Worm (Caenorhabditis elegans) whole organism, L4 larva: ENCODE measurements around the gene ehs-1.
A peak's percentile ranks its signal among the peaks of the same experiment; 100 is the strongest.

Experiments used
- F44E2.7 ChIP-seq: fragments of 200-800 bp; sonication (Bioruptor generic); IDR thresholded peaks from 2 replicates; pipeline ENCODE4 v2.1.2; 2022; ENCODE audit warnings: missing genetic modification characterization, missing compliant biosample characterization
- T26A8.4 ChIP-seq: fragments of 200-800 bp; sonication (Bioruptor generic); IDR thresholded peaks from 2 replicates; pipeline ENCODE4 v1.3.6; 2022; ENCODE audit warnings: missing genetic modification characterization, missing compliant biosample characterization
- Y75B8A.6 ChIP-seq: fragments of 200-800 bp; sonication (Bioruptor generic); IDR thresholded peaks from 2 replicates; pipeline ENCODE4 v1.3.6; 2022; ENCODE audit warnings: missing genetic modification reagents, missing genetic modification characterization, missing compliant biosample characterization
- ZK546.5 ChIP-seq, 2 experiments: sonication (generic microtip); optimal IDR thresholded peaks; 2 replicates each; lab custom pipeline; 2017; ENCODE audit warnings: missing biosample characterization in 2 of 2, missing genetic modification characterization in 2 of 2
- aha-1 ChIP-seq: fragments of 150-350 bp; peaks from one replicate; lab custom pipeline; 2014; ENCODE audit warnings: missing biosample characterization, missing genetic modification characterization
- aly-2 ChIP-seq: sonication (generic microtip); optimal IDR thresholded peaks from 2 replicates; lab custom pipeline; 2018; ENCODE audit warnings: missing biosample characterization, missing genetic modification characterization
- ama-1 ChIP-seq: fragments of 150-350 bp; optimal IDR thresholded peaks from 2 replicates; lab custom pipeline; 2014; ENCODE audit warnings: inconsistent platforms, mixed read lengths
- arid-1 ChIP-seq: fragments of 200-800 bp; sonication (Bioruptor generic); conservative IDR thresholded peaks from 2 replicates; pipeline ENCODE4 v1.3.6; 2022; ENCODE audit warnings: missing genetic modification reagents, missing genetic modification characterization, missing compliant biosample characterization
- attf-4 ChIP-seq: sonication (generic microtip); optimal IDR thresholded peaks from 3 replicates; lab custom pipeline; 2017; ENCODE audit warnings: missing biosample characterization, missing genetic modification characterization
- ceh-20 ChIP-seq: fragments of 200-800 bp; sonication (Bioruptor generic); IDR thresholded peaks from 2 replicates; pipeline ENCODE4 v1.3.6; 2022; ENCODE audit warnings: missing genetic modification reagents, missing genetic modification characterization, missing compliant biosample characterization
- ceh-28 ChIP-seq: fragments of 150-350 bp; optimal IDR thresholded peaks from 2 replicates; lab custom pipeline; 2014; ENCODE audit warnings: missing biosample characterization, missing genetic modification reagents, missing genetic modification characterization
- ceh-44 ChIP-seq: fragments of 200-800 bp; sonication (Bioruptor generic); IDR thresholded peaks from 2 replicates; pipeline ENCODE4 v1.3.6; 2022; ENCODE audit warnings: missing genetic modification reagents, missing genetic modification characterization, missing compliant biosample characterization
- ceh-62 ChIP-seq: sonication (generic microtip); optimal IDR thresholded peaks from 2 replicates; lab custom pipeline; 2017; ENCODE audit warnings: missing biosample characterization, missing genetic modification characterization
- ctbp-1 ChIP-seq: fragments of 200-800 bp; sonication (Bioruptor generic); IDR thresholded peaks from 2 replicates; pipeline ENCODE4 v1.3.6; 2022; ENCODE audit warnings: missing genetic modification reagents, missing genetic modification characterization, missing compliant biosample characterization
- daf-12 ChIP-seq: fragments of 150-350 bp; optimal IDR thresholded peaks from 2 replicates; lab custom pipeline; 2014; ENCODE audit warnings: missing biosample characterization, missing genetic modification reagents, missing genetic modification characterization
- daf-19 ChIP-seq: fragments of 200-800 bp; sonication (Bioruptor generic); conservative IDR thresholded peaks from 2 replicates; pipeline ENCODE4 v1.3.6; 2022; ENCODE audit warnings: missing genetic modification characterization, missing compliant biosample characterization
- daf-8 ChIP-seq: fragments of 200-800 bp; sonication (Bioruptor generic); IDR thresholded peaks from 2 replicates; pipeline ENCODE4 v1.3.6; 2022; ENCODE audit warnings: missing genetic modification characterization, missing compliant biosample characterization
- dve-1 ChIP-seq: sonication (generic microtip); optimal IDR thresholded peaks from 2 replicates; lab custom pipeline; 2017; ENCODE audit warnings: antibody characterized with exemption, mild to moderate bottlenecking, missing genetic modification characterization, missing compliant biosample characterization; ENCODE audit not compliant: insufficient read depth
- fos-1 ChIP-seq: fragments of 150-350 bp; optimal IDR thresholded peaks from 2 replicates; lab custom pipeline; 2014; ENCODE audit warnings: missing biosample characterization, missing genetic modification characterization
- hif-1 ChIP-seq, 2 experiments: sonication (generic microtip); optimal IDR thresholded peaks; 2 replicates each; lab custom pipeline; 2016 to 2017; ENCODE audit warnings: missing compliant biosample characterization in 2 of 2, missing genetic modification characterization in 2 of 2, missing genetic modification reagents in 2 of 2, missing genotype in 2 of 2, mild to moderate bottlenecking in 1 of 2
- lin-1 ChIP-seq: fragments of 200-800 bp; sonication (Bioruptor generic); IDR thresholded peaks from 2 replicates; pipeline ENCODE4 v1.3.6; 2022; ENCODE audit warnings: missing genetic modification reagents, missing genetic modification characterization, missing compliant biosample characterization
- lin-13 ChIP-seq: fragments of 150-350 bp; optimal IDR thresholded peaks from 2 replicates; lab custom pipeline; 2014; ENCODE audit warnings: missing biosample characterization, missing genetic modification reagents, missing genetic modification characterization
- lin-29 ChIP-seq: fragments of 200-800 bp; sonication (Bioruptor generic); IDR thresholded peaks from 2 replicates; pipeline ENCODE4 v1.3.6; 2022; ENCODE audit warnings: missing genetic modification reagents, missing genetic modification characterization, missing compliant biosample characterization
- lin-39 ChIP-seq: fragments of 150-350 bp; optimal IDR thresholded peaks from 2 replicates; lab custom pipeline; 2014; ENCODE audit warnings: missing biosample characterization, missing genetic modification reagents, missing genetic modification characterization
- lsy-2 ChIP-seq, 2 experiments: fragments of 150-350 bp in 1 of 2; sonication (generic microtip) in 1 of 2; optimal IDR thresholded peaks; 2 replicates each; lab custom pipeline; 2014 to 2017; ENCODE audit warnings: missing biosample characterization in 2 of 2, missing genetic modification characterization in 2 of 2
- madf-5 ChIP-seq, 2 experiments: fragments of 200-800 bp; sonication (Bioruptor generic); IDR thresholded peaks; 2 replicates each; pipeline ENCODE4 v1.3.6; 2022; ENCODE audit warnings: missing compliant biosample characterization in 2 of 2, missing genetic modification characterization in 2 of 2
- madf-9 ChIP-seq: fragments of 200-800 bp; sonication (Bioruptor generic); conservative IDR thresholded peaks from 2 replicates; pipeline ENCODE4 v1.3.6; 2022; ENCODE audit warnings: missing genetic modification reagents, missing genetic modification characterization, missing compliant biosample characterization
- mdl-1 ChIP-seq, 2 experiments: fragments of 150-350 bp in 1 of 2; sonication (generic microtip) in 1 of 2; optimal IDR thresholded peaks; 2 replicates each; lab custom pipeline; 2014 to 2017; ENCODE audit warnings: missing biosample characterization in 2 of 2, missing genetic modification characterization in 2 of 2
- mdt-29 ChIP-seq: fragments of 200-800 bp; sonication (Bioruptor generic); IDR thresholded peaks from 2 replicates; pipeline ENCODE4 v1.3.6; 2022; ENCODE audit warnings: missing genetic modification reagents, missing genetic modification characterization, missing compliant biosample characterization
- mep-1 ChIP-seq: fragments of 150-350 bp; sonication (generic microtip); optimal IDR thresholded peaks from 3 replicates; lab custom pipeline; 2014; ENCODE audit warnings: missing biosample characterization, missing genetic modification characterization
- nhr-10 ChIP-seq: fragments of 150-350 bp; optimal IDR thresholded peaks from 2 replicates; lab custom pipeline; 2014; ENCODE audit warnings: missing biosample characterization, missing genetic modification characterization
- nhr-102 ChIP-seq: sonication (generic microtip); optimal IDR thresholded peaks from 2 replicates; lab custom pipeline; 2016; ENCODE audit warnings: mild to moderate bottlenecking, missing genetic modification characterization, moderate library complexity, missing compliant biosample characterization
- nhr-11 ChIP-seq: fragments of 150-350 bp; optimal IDR thresholded peaks from 2 replicates; lab custom pipeline; 2014; ENCODE audit warnings: missing biosample characterization, missing genetic modification characterization
- nhr-42 ChIP-seq: fragments of 200-800 bp; sonication (Bioruptor generic); IDR thresholded peaks from 2 replicates; pipeline ENCODE4 v1.3.6; 2022; ENCODE audit warnings: missing genetic modification characterization, missing compliant biosample characterization
- nhr-6 ChIP-seq: fragments of 150-350 bp; optimal IDR thresholded peaks from 2 replicates; lab custom pipeline; 2014; ENCODE audit warnings: missing biosample characterization, missing genetic modification characterization
- pha-4 ChIP-seq, 2 experiments: fragments of 150-350 bp in 1 of 2; fragments of 200-800 bp in 1 of 2; sonication (Bioruptor generic) in 1 of 2; IDR thresholded peaks in 1 of 2; optimal IDR thresholded peaks in 1 of 2; 2 replicates each; pipeline versions ENCODE4 v1.3.6 to Lab custom; 2014 to 2022; ENCODE audit warnings: missing genetic modification characterization in 2 of 2, missing genetic modification reagents in 2 of 2, missing biosample characterization in 1 of 2, missing compliant biosample characterization in 1 of 2
- rbr-2 ChIP-seq: sonication (generic microtip); optimal IDR thresholded peaks from 2 replicates; lab custom pipeline; 2016; ENCODE audit warnings: missing genotype, missing genetic modification characterization, missing compliant biosample characterization
- saeg-2 ChIP-seq: fragments of 200-800 bp; sonication (Bioruptor generic); IDR thresholded peaks from 2 replicates; pipeline ENCODE4 v1.3.6; 2022; ENCODE audit warnings: missing genetic modification reagents, missing genetic modification characterization, missing compliant biosample characterization
- set-16 ChIP-seq: fragments of 200-800 bp; sonication (Bioruptor generic); IDR thresholded peaks from 2 replicates; pipeline ENCODE4 v1.3.6; 2022; ENCODE audit warnings: missing genetic modification reagents, missing genetic modification characterization, missing compliant biosample characterization
- skn-1 ChIP-seq: fragments of 150-350 bp; optimal IDR thresholded peaks from 2 replicates; lab custom pipeline; 2014; ENCODE audit warnings: missing biosample characterization, missing genetic modification characterization
- snpc-1.2 ChIP-seq: fragments of 200-800 bp; sonication (Bioruptor generic); IDR thresholded peaks from 2 replicates; pipeline ENCODE4 v1.3.6; 2022; ENCODE audit warnings: missing genetic modification reagents, missing genetic modification characterization, missing compliant biosample characterization
- snpc-4 ChIP-seq: fragments of 150-350 bp; optimal IDR thresholded peaks from 2 replicates; lab custom pipeline; 2014; ENCODE audit warnings: missing biosample characterization, missing genetic modification characterization
- spr-3 ChIP-seq: fragments of 200-800 bp; sonication (Bioruptor generic); optimal IDR thresholded peaks from 2 replicates; lab custom pipeline; 2018; ENCODE audit warnings: mild to moderate bottlenecking, missing genetic modification characterization, missing compliant biosample characterization
- tra-1 ChIP-seq: fragments of 200-800 bp; sonication (Bioruptor generic); IDR thresholded peaks from 2 replicates; pipeline ENCODE4 v1.3.6; 2022; ENCODE audit warnings: missing genetic modification reagents, missing genetic modification characterization, missing compliant biosample characterization
- unc-39 ChIP-seq: sonication (generic microtip); optimal IDR thresholded peaks from 2 replicates; lab custom pipeline; 2017; ENCODE audit warnings: missing biosample characterization, missing genetic modification characterization
- unc-62 ChIP-seq, 3 experiments: fragments of 150-350 bp in 1 of 3; sonication (generic microtip); optimal IDR thresholded peaks in 2 of 3; peaks in 1 of 3; 1 replicate in 1 of 3; 2 replicates in 2 of 3; lab custom pipeline; 2014 to 2017; ENCODE audit warnings: missing biosample characterization in 3 of 3, missing genetic modification characterization in 3 of 3, missing genetic modification reagents in 3 of 3, missing genotype in 1 of 3
- zfp-2 ChIP-seq: sonication (generic microtip); optimal IDR thresholded peaks from 2 replicates; lab custom pipeline; 2016; ENCODE audit warnings: mild to moderate bottlenecking, missing genetic modification characterization, missing compliant biosample characterization
- zip-2 ChIP-seq: fragments of 150-350 bp; optimal IDR thresholded peaks from 2 replicates; lab custom pipeline; 2014; ENCODE audit warnings: missing biosample characterization, missing genetic modification characterization

ehs-1 gene

DNA sequence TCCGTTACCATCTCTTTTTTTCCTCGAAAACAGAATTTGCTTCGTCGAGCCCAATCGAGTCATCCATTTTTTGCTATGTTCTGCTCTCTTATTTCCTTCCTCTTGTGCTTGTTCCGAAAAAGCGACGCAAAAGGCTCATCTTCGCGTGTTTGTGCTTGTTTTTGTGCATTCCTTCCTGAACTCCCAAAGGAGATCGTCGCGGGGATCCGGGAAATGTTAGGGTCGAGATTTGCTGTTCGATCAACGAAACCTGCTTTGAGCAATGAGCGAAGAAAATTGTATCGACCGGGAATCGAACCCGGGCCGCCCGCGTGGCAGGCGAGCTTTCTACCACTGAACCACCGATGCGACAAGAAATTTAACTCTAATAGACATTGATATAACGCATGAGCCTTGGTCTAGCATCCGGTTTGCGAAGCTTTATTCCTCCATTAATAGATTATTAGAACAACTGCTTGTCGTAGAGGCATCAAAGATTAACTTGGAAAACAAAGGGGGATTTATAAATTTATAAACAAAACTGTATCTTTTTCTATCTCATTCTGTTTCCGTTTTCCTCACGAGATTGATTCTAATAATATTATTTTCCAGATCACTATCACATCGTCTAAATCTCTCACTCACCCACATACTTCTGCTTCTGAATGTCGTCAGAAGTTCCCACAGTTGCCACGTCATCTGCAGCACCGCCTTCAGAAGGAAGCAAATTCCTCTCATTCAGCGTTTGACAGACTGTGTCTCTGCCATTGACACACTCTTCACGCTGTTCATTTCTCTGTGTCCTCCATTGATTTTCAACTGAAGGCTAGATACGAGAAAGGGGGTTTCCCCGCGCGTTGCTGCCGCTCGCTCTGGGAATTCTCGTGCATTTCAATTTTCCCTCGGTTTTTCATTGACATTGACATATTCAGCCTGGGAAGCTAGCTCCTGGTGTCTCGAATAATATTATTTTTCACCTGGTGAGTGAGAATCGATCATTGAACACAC, 38.3 kb upstream of the ehs-1 start, which contains the start of gene K05F1.6:
Gene K05F1.6 (plus strand): TSS at position 586 of the 987 bp plus-strand sequence.
- TF ChIP-seq ceh-44 (GFP tag; lab: Robert Waterston, UW) (peak; percentile 100), aha-1 (tag; lab: Kevin White, UChicago) (peak; percentile 96), lin-13 (GFP tag; lab: Kevin White, UChicago) (peak; percentile 65), snpc-1.2 (GFP tag; lab: Robert Waterston, UW) (peak; percentile 85), saeg-2 (GFP tag; lab: Robert Waterston, UW) (peak; percentile 81; the same call in 1 of the 2 replicates), ZK546.5 (tag; optimal IDR thresholded peaks at IDR 0.05; lab: Kevin White, UChicago) (no peak), attf-4 (tag; lab: Kevin White, UChicago) (no peak), lsy-2 (tag; optimal IDR thresholded peaks at IDR 0.05; lab: Kevin White, UChicago) (peak in 1 of 2 experiments; percentile 54), ctbp-1 (GFP tag; lab: Robert Waterston, UW) (peak; percentile 66), set-16 (no peak; the same call in none of the 2 replicates), rbr-2 (peak; percentile 78), T26A8.4 (GFP tag; lab: Robert Waterston, UW) (peak; percentile 80), nhr-102 (tag; lab: Kevin White, UChicago) (peak; percentile 83), hif-1 (tag; optimal IDR thresholded peaks at IDR 0.05; lab: Kevin White, UChicago) (peak in 1 of 2 experiments; percentile 12), unc-62 (GFP tag; optimal IDR thresholded peaks at IDR 0.05 in 1 of 2; lab: Kevin White, UChicago) (peak in 1 of 2 experiments; percentile 92), unc-62 (tag; optimal IDR thresholded peaks at IDR 0.05; lab: Kevin White, UChicago) (no peak), mdt-29 (GFP tag; lab: Robert Waterston, UW) (peak; percentile 76), snpc-4 (tag; lab: Kevin White, UChicago) (no peak), F44E2.7 (GFP tag; lab: Robert Waterston, UW) (0 out of 2 replicates have a peak, but pooled peaks have one; percentile 56), arid-1 (GFP tag; lab: Robert Waterston, UW) (peak; percentile 89), ama-1 (lab: Kevin White, UChicago) (no peak), unc-39 (tag; lab: Kevin White, UChicago) (no peak), zfp-2 (tag; lab: Kevin White, UChicago) (peak; percentile 23), daf-12 (no peak), mep-1 (tag; lab: Kevin White, UChicago) (peak; percentile 65), nhr-42 (GFP tag; lab: Robert Waterston, UW) (peak; percentile 63; the same call in 1 of the 2 replicates), tra-1 (GFP tag; lab: Robert Waterston, UW) (peak; percentile 88), Y75B8A.6 (GFP tag; lab: Robert Waterston, UW) (no peak), daf-19 (GFP tag; lab: Robert Waterston, UW) (no peak), skn-1 (no peak), lin-39 (tag; lab: Kevin White, UChicago) (no peak), pha-4 (GFP tag; IDR thresholded peaks at IDR 0.05; lab: Robert Waterston, UW) (peak; percentile 85; the same call in 1 of the 2 replicates), pha-4 (tag; optimal IDR thresholded peaks at IDR 0.05; lab: Kevin White, UChicago) (no peak), lin-29 (GFP tag; lab: Robert Waterston, UW) (no peak), madf-5 (GFP tag; IDR thresholded peaks at IDR 0.05; lab: Robert Waterston, UW) (0 out of 4 replicates have a peak, but pooled peaks have one; percentile 38 to 52), spr-3 (GFP tag; lab: Kevin White, UChicago) (peak; percentile 84), zip-2 (tag; lab: Kevin White, UChicago) (peak; percentile 42), nhr-6 (peak; percentile 45), lin-1 (GFP tag; lab: Robert Waterston, UW) (peak; percentile 82; the same call in 1 of the 2 replicates), ceh-28 (tag; lab: Kevin White, UChicago) (no peak), nhr-11 (tag; lab: Kevin White, UChicago) (no peak), nhr-10 (tag; lab: Kevin White, UChicago) (no peak), aly-2 (tag; lab: Kevin White, UChicago) (no peak), madf-9 (GFP tag; lab: Robert Waterston, UW) (peak; percentile 38; the same call in 1 of the 2 replicates), dve-1 (tag; lab: Kevin White, UChicago) (peak; percentile 69), fos-1 (no peak), mdl-1 (tag; optimal IDR thresholded peaks at IDR 0.05; lab: Kevin White, UChicago) (peak in 1 of 2 experiments; percentile 17), daf-8 (GFP tag; lab: Robert Waterston, UW) (no peak), ceh-20 (GFP tag; lab: Robert Waterston, UW) (peak; percentile 66; the same call in 1 of the 2 replicates), ceh-62 (tag; lab: Kevin White, UChicago) (no peak)
